Worm (Caenorhabditis elegans) whole organism, L4/young adult: ENCODE measurements around the gene agt-1.

ENCODE experiments used
- dao-5 ChIP-seq: sonication (generic microtip); optimal IDR thresholded peaks from 2 replicates; lab custom pipeline; 2016; ENCODE audit warnings: missing genotype, missing genetic modification characterization, moderate library complexity, missing compliant biosample characterization
- him-1 ChIP-seq: sonication (generic microtip); optimal IDR thresholded peaks from 2 replicates; lab custom pipeline; 2016; ENCODE audit warnings: missing genotype, missing genetic modification reagents, missing genetic modification characterization, missing compliant biosample characterization

- TF ChIP-seq dao-5 (tag; lab: Kevin White, UChicago) = no peak
- no peak for TF ChIP-seq him-1
Measured at ce11 chrIV:13374918-13375317, 5.7 kb upstream of the agt-1 start.
